Worm (Caenorhabditis elegans) whole organism, L4/young adult: Measurements from ENCODE around the gene F49F1.14.

ENCODE experiments used
- W03F9.2 ChIP-seq: fragments of 150-350 bp; optimal IDR thresholded peaks from 2 replicates; lab custom pipeline; 2014; ENCODE audit warnings: missing biosample characterization, missing genetic modification characterization
- dao-5 ChIP-seq: sonication (generic microtip); optimal IDR thresholded peaks from 2 replicates; lab custom pipeline; 2016; ENCODE audit warnings: missing genotype, missing genetic modification characterization, moderate library complexity, missing compliant biosample characterization
- him-1 ChIP-seq: sonication (generic microtip); optimal IDR thresholded peaks from 2 replicates; lab custom pipeline; 2016; ENCODE audit warnings: missing genotype, missing genetic modification reagents, missing genetic modification characterization, missing compliant biosample characterization

Gene F49F1.14

ce11 chrIV:4121055-4121454, 8.8 kb upstream of the F49F1.14 start:
- no peak for TF ChIP-seq dao-5 (tag; lab: Kevin White, UChicago)
- TF ChIP-seq him-1, result no peak
- TF ChIP-seq W03F9.2 (tag; lab: Kevin White, UChicago), result no peak

- TF ChIP-seq him-1, result no peak
- TF ChIP-seq W03F9.2 (tag; lab: Kevin White, UChicago), result no peak
- no peak for TF ChIP-seq dao-5 (tag; lab: Kevin White, UChicago)
Measured at ce11 chrIV:4120263-4120662, 8.0 kb upstream of the F49F1.14 start, which contains the start of gene F49F1.5. F49F1.5 (minus strand) TSS chrIV:4120415.

ce11 chrIV:4117432-4117831, 5.1 kb upstream of the F49F1.14 start, which contains the start of gene drd-50:
drd-50 (plus strand) TSS chrIV:4117732.
- no peak for TF ChIP-seq dao-5 (tag; lab: Kevin White, UChicago)
- no peak for TF ChIP-seq W03F9.2 (tag; lab: Kevin White, UChicago)
- no peak for TF ChIP-seq him-1

ce11 chrIV:4115634-4116033, 3.3 kb upstream of the F49F1.14 start, which contains the start of the genes F49F1.4 and F49F1.2:
F49F1.4 (minus strand) TSS chrIV:4115734.
F49F1.2 (plus strand) TSS chrIV:4115943.
- no peak for TF ChIP-seq W03F9.2 (tag; lab: Kevin White, UChicago)
- TF ChIP-seq dao-5 (tag; lab: Kevin White, UChicago), result no peak
- no peak for TF ChIP-seq him-1

ce11 chrIV:4114526-4114925, 2.2 kb upstream of the F49F1.14 start, which contains the start of gene F49F1.15:
F49F1.15 (minus strand) TSS chrIV:4114626.
- TF ChIP-seq him-1 (no peak), dao-5 (tag; lab: Kevin White, UChicago) (no peak), W03F9.2 (tag; lab: Kevin White, UChicago) (no peak)

DNA sequence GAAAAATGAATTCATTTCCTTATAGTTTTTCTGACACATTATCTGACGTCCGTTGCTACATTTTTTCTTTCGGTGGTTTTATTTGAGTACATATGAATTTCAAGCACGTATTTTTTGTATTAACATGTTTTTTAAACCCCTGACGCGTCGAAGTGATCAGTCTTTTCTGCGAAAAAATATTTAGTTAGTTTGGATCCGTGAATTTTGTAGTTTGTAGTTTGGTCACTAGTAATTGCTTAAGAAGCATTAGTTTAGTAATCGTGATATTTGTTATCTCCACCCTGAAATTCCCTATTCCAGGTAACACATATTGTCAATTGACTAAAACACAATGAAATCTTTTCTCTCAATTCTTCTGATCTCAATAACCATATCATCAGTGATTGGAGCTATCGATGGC, 3.5 kb downstream of the F49F1.14 start, which contains the start of gene C35B1.7:
Gene C35B1.7, plus strand, starts transcription at position 301 of the 400 bp plus-strand sequence.
- TF ChIP-seq him-1, result no peak
- no peak for TF ChIP-seq dao-5 (tag; lab: Kevin White, UChicago)
- TF ChIP-seq W03F9.2 (tag; lab: Kevin White, UChicago), result no peak

DNA sequence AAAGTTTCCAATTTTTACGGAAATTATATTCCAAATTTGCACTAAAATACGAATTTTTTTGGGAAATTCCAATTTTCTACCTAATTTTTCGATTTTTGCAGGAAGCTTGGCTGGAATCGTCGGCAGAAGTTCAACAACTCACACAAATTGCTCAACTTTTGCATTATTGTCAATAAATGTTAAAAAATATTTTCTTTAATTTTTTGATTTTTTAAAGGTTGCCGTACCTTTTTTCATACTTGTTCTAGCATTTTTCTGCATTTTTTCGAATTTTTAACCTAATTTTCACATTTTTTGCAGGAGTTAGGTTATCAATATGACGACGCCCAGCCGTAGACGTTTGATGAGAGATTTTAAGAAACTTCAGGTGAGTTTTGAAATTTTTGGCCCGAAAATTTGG, 9.6 kb downstream of the F49F1.14 start, which contains the start of gene ubc-1:
Gene ubc-1, plus strand, starts transcription at position 301 of the 400 bp plus-strand sequence.
- TF ChIP-seq dao-5 (tag; lab: Kevin White, UChicago), result no peak
- no peak for TF ChIP-seq him-1
- TF ChIP-seq W03F9.2 (tag; lab: Kevin White, UChicago), result no peak

ce11 chrIV:4099773-4100172, 12.5 kb downstream of the F49F1.14 start:
- TF ChIP-seq W03F9.2 (tag; lab: Kevin White, UChicago), result no peak
- no peak for TF ChIP-seq dao-5 (tag; lab: Kevin White, UChicago)
- no peak for TF ChIP-seq him-1

DNA sequence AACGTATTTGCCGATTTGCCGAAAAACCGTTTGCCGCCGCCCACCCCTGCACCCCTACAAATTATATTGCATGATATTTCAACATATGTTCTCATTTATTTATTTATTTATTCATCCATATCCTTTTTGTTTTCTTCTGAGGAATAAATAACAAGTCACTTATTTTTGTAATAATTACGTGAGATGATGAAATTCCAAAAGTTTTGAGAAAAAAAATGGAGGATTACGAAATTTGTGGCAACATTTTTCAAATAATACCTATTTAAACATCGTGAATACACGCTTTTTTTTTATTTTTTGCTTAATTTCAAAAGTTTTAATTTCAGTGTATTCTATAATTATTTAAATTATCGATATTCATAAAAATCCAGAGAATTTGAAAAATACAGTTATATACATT, 15.3 kb downstream of the F49F1.14 start:
- TF ChIP-seq W03F9.2 (tag; lab: Kevin White, UChicago), result no peak
- TF ChIP-seq him-1, result no peak
- TF ChIP-seq dao-5 (tag; lab: Kevin White, UChicago), result no peak

DNA sequence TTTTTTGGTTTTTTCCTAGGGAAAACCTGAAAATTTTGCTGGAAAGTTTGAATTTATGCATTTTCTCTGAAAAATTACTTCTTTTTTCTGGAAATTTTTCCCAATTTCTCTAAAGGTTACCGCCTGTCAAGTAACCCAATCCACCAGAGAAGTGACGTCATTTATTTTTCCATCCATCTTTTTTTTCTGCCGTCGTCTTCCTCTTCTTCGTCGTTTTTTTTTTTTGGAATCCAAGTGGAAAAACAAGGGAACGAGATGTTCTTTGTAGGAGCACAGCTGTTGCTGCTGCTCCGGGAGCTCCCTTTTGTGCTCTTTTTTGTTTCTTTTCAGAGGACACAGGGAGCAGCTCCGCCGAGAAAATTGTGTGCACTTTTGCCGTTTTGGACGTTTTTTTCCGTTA, 17.9 kb downstream of the F49F1.14 start:
- TF ChIP-seq W03F9.2 (tag; lab: Kevin White, UChicago), result no peak
- TF ChIP-seq dao-5 (tag; lab: Kevin White, UChicago), result no peak
- no peak for TF ChIP-seq him-1

- no peak for TF ChIP-seq W03F9.2 (tag; lab: Kevin White, UChicago)
- TF ChIP-seq him-1, result peak; percentile 11
- no peak for TF ChIP-seq dao-5 (tag; lab: Kevin White, UChicago)
Measured at ce11 chrIV:4093087-4093486, 19.2 kb downstream of the F49F1.14 start.

DNA sequence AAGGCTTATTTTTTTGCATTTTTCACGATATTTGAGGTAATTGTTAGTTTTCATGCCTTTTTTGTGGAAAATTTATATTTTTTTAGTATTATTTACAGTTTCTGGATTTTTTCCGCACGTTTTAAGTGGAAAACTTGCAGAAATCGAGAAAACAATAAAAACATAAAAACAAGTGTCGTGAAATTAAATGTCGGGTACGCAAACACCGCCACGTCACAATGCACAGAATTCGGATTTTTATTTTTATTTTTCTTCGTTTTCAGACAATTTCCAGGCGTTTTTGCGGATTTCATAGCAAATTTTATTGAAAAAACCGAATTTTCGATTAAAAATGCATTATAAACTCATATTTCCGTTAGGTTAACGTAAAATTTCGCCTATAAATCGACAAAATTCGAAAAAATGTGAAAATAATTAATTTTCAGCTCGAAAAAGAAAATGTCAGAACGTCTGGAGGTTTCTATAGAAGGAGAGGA, 26.5 kb downstream of the F49F1.14 start, which contains the start of gene C35B1.2:
Gene C35B1.2, plus strand, starts transcription at position 426 of the 476 bp plus-strand sequence.
- no peak for TF ChIP-seq him-1
- peak; percentile 23 for TF ChIP-seq W03F9.2 (tag; lab: Kevin White, UChicago)
- TF ChIP-seq dao-5 (tag; lab: Kevin White, UChicago), result no peak

ce11 chrIV:4085022-4085421, 27.3 kb downstream of the F49F1.14 start:
- TF ChIP-seq dao-5 (tag; lab: Kevin White, UChicago), result no peak
- TF ChIP-seq W03F9.2 (tag; lab: Kevin White, UChicago), result peak; percentile 2

- no peak for TF ChIP-seq him-1
- no peak for TF ChIP-seq W03F9.2 (tag; lab: Kevin White, UChicago)
- TF ChIP-seq dao-5 (tag; lab: Kevin White, UChicago), result no peak
Measured at ce11 chrIV:4084109-4084508, 28.2 kb downstream of the F49F1.14 start, which contains the start of gene C35B1.5. C35B1.5 (minus strand) TSS chrIV:4084209.

ce11 chrIV:4083094-4083493, 29.2 kb downstream of the F49F1.14 start:
- TF ChIP-seq dao-5 (tag; lab: Kevin White, UChicago), result no peak
- TF ChIP-seq W03F9.2 (tag; lab: Kevin White, UChicago), result no peak
- TF ChIP-seq him-1, result no peak
